Worm (Caenorhabditis elegans) whole organism, young adult: ENCODE results near the gene C09E9.1.

Source experiments
- B0035.1 ChIP-seq: sonication (generic microtip); optimal IDR thresholded peaks from 2 replicates; lab custom pipeline; 2016; ENCODE audit warnings: missing genetic modification characterization, mild to moderate bottlenecking, missing compliant biosample characterization, missing genotype, missing genetic modification reagents
- C06A6.2 ChIP-seq: fragments of 200-800 bp; sonication (Bioruptor generic); conservative IDR thresholded peaks from 2 replicates; pipeline ENCODE4 v1.3.6; 2022; ENCODE audit warnings: missing genetic modification characterization, missing compliant biosample characterization
- F10E7.11 ChIP-seq: sonication (generic microtip); optimal IDR thresholded peaks from 2 replicates; lab custom pipeline; 2017; ENCODE audit warnings: mild to moderate bottlenecking, missing genetic modification characterization, moderate library complexity, missing compliant biosample characterization
- F23B12.7 ChIP-seq: sonication (generic microtip); optimal IDR thresholded peaks from 2 replicates; lab custom pipeline; 2017; ENCODE audit warnings: missing genetic modification characterization, mild to moderate bottlenecking, missing compliant biosample characterization, antibody characterized with exemption, moderate library complexity; ENCODE audit not compliant: insufficient read depth
- F49E8.2 ChIP-seq: sonication (generic microtip); optimal IDR thresholded peaks from 3 replicates; lab custom pipeline; 2017; ENCODE audit warnings: missing genetic modification characterization, mild to moderate bottlenecking, missing compliant biosample characterization, antibody characterized with exemption, moderate library complexity; ENCODE audit not compliant: insufficient read depth
- K11D2.4 ChIP-seq: fragments of 200-800 bp; sonication (Bioruptor generic); IDR thresholded peaks from 2 replicates; pipeline ENCODE4 v1.3.6; 2022; ENCODE audit warnings: missing genetic modification reagents, missing genetic modification characterization, missing compliant biosample characterization
- K12H6.12 ChIP-seq: fragments of 200-800 bp; sonication (Bioruptor generic); optimal IDR thresholded peaks from 2 replicates; lab custom pipeline; 2018; ENCODE audit warnings: mild to moderate bottlenecking, missing genetic modification characterization, missing compliant biosample characterization
- T07F8.4 ChIP-seq: sonication (generic microtip); optimal IDR thresholded peaks from 2 replicates; lab custom pipeline; 2016; ENCODE audit warnings: mild to moderate bottlenecking, missing genetic modification characterization, moderate library complexity, missing compliant biosample characterization
- Y53G8AR.9 ChIP-seq: fragments of 200-800 bp; sonication (Bioruptor generic); conservative IDR thresholded peaks from 2 replicates; pipeline ENCODE4 v1.3.6; 2022; ENCODE audit warnings: missing genetic modification reagents, missing genetic modification characterization, missing compliant biosample characterization
- akir-1 ChIP-seq: fragments of 200-800 bp; sonication (Bioruptor generic); optimal IDR thresholded peaks from 2 replicates; lab custom pipeline; 2018; ENCODE audit warnings: mild to moderate bottlenecking, missing genetic modification characterization, moderate library complexity, missing compliant biosample characterization
- bed-2 ChIP-seq: fragments of 200-800 bp; sonication (Bioruptor generic); IDR thresholded peaks from 2 replicates; pipeline ENCODE4 v1.3.6; 2022; ENCODE audit warnings: missing genetic modification reagents, missing genetic modification characterization, missing compliant biosample characterization
- ceh-40 ChIP-seq: fragments of 200-800 bp; sonication (Bioruptor generic); IDR thresholded peaks from 2 replicates; pipeline ENCODE4 v1.3.6; 2022; ENCODE audit warnings: missing genetic modification characterization, missing compliant biosample characterization
- die-1 ChIP-seq: sonication (generic microtip); optimal IDR thresholded peaks from 2 replicates; lab custom pipeline; 2016; ENCODE audit warnings: missing genotype, mild to moderate bottlenecking, missing genetic modification characterization, missing compliant biosample characterization
- efl-1 ChIP-seq: fragments of 150-350 bp; optimal IDR thresholded peaks from 2 replicates; lab custom pipeline; 2014; ENCODE audit warnings: missing biosample characterization, missing genetic modification reagents, missing genetic modification characterization
- ekl-4 ChIP-seq: fragments of 200-800 bp; sonication (Bioruptor generic); IDR thresholded peaks from 2 replicates; pipeline ENCODE4 v1.3.6; 2022; ENCODE audit warnings: missing genetic modification reagents, missing genetic modification characterization, missing compliant biosample characterization
- ets-4 ChIP-seq: fragments of 200-800 bp; sonication (Bioruptor generic); optimal IDR thresholded peaks from 2 replicates; lab custom pipeline; 2018; ENCODE audit warnings: mild to moderate bottlenecking, missing genetic modification characterization, missing compliant biosample characterization
- hlh-26 ChIP-seq: fragments of 200-800 bp; sonication (Bioruptor generic); conservative IDR thresholded peaks from 2 replicates; pipeline ENCODE4 v1.3.6; 2022; ENCODE audit warnings: missing genetic modification reagents, missing genetic modification characterization, missing compliant biosample characterization
- lin-54 ChIP-seq: fragments of 200-800 bp; sonication (Bioruptor generic); optimal IDR thresholded peaks from 2 replicates; lab custom pipeline; 2018; ENCODE audit warnings: mild to moderate bottlenecking, missing genetic modification characterization, missing compliant biosample characterization
- madf-8 ChIP-seq: fragments of 200-800 bp; sonication (Bioruptor generic); conservative IDR thresholded peaks from 2 replicates; pipeline ENCODE4 v1.3.6; 2022; ENCODE audit warnings: missing genetic modification reagents, missing genetic modification characterization, missing compliant biosample characterization
- nfyb-1 ChIP-seq: fragments of 200-800 bp; sonication (Bioruptor generic); IDR thresholded peaks from 2 replicates; pipeline ENCODE4 v1.3.6; 2022; ENCODE audit warnings: missing genetic modification reagents, missing genetic modification characterization, missing compliant biosample characterization
- pbrm-1 ChIP-seq: fragments of 200-800 bp; sonication (Bioruptor generic); IDR thresholded peaks from 2 replicates; pipeline ENCODE4 v1.3.6; 2022; ENCODE audit warnings: missing genetic modification reagents, missing genetic modification characterization, missing compliant biosample characterization
- rcor-1 ChIP-seq: fragments of 200-800 bp; sonication (Bioruptor generic); IDR thresholded peaks from 2 replicates; pipeline ENCODE4 v1.3.6; 2022; ENCODE audit warnings: missing genetic modification reagents, missing genetic modification characterization, missing compliant biosample characterization
- rpc-1 ChIP-seq, 2 experiments: fragments of 150-350 bp in 1 of 2; sonication (generic microtip) in 1 of 2; optimal IDR thresholded peaks; 2 replicates each; lab custom pipeline; 2014 to 2018; ENCODE audit warnings: missing biosample characterization in 1 of 2, missing genetic modification characterization in 1 of 2, missing genetic modification reagents in 1 of 2, missing genotype in 1 of 2
- sdz-38 ChIP-seq: sonication (generic microtip); optimal IDR thresholded peaks from 2 replicates; lab custom pipeline; 2016; ENCODE audit warnings: missing genotype, missing genetic modification characterization, missing compliant biosample characterization
- snpc-1.1 ChIP-seq: sonication (generic microtip); optimal IDR thresholded peaks from 2 replicates; lab custom pipeline; 2017; ENCODE audit warnings: missing genetic modification characterization, mild to moderate bottlenecking, missing compliant biosample characterization, antibody characterized with exemption, moderate library complexity, missing genotype, missing genetic modification reagents; ENCODE audit not compliant: insufficient read depth
- somi-1 ChIP-seq: fragments of 200-800 bp; sonication (Bioruptor generic); optimal IDR thresholded peaks from 2 replicates; lab custom pipeline; 2018; ENCODE audit warnings: mild to moderate bottlenecking, missing genetic modification characterization, missing compliant biosample characterization
- tbx-9 ChIP-seq: sonication (generic microtip); optimal IDR thresholded peaks from 2 replicates; lab custom pipeline; 2016; ENCODE audit warnings: borderline replicate concordance, missing genetic modification characterization, inconsistent platforms, missing compliant biosample characterization
- tlf-1 ChIP-seq: fragments of 200-800 bp; sonication (Bioruptor generic); optimal IDR thresholded peaks from 2 replicates; lab custom pipeline; 2018; ENCODE audit warnings: mild to moderate bottlenecking, missing genetic modification characterization, missing compliant biosample characterization
- unc-62 ChIP-seq: fragments of 150-350 bp; optimal IDR thresholded peaks from 2 replicates; lab custom pipeline; 2014; ENCODE audit warnings: missing biosample characterization, missing genetic modification reagents, missing genetic modification characterization
- xnd-1 ChIP-seq: sonication (generic microtip); optimal IDR thresholded peaks from 2 replicates; lab custom pipeline; 2016; ENCODE audit warnings: missing genotype, missing genetic modification reagents, missing genetic modification characterization, missing compliant biosample characterization
- ztf-22 ChIP-seq: fragments of 200-800 bp; sonication (Bioruptor generic); optimal IDR thresholded peaks from 2 replicates; lab custom pipeline; 2018; ENCODE audit warnings: mild to moderate bottlenecking, missing genetic modification characterization, moderate library complexity, missing compliant biosample characterization
- ztf-25 ChIP-seq: fragments of 200-800 bp; sonication (Bioruptor generic); IDR thresholded peaks from 2 replicates; pipeline ENCODE4 v1.3.6; 2022; ENCODE audit warnings: missing genetic modification reagents, missing genetic modification characterization, missing compliant biosample characterization
- ztf-3 ChIP-seq: fragments of 200-800 bp; sonication (Bioruptor generic); optimal IDR thresholded peaks from 2 replicates; lab custom pipeline; 2018; ENCODE audit warnings: mild to moderate bottlenecking, missing genetic modification characterization, missing compliant biosample characterization

C09E9.1 gene

DNA sequence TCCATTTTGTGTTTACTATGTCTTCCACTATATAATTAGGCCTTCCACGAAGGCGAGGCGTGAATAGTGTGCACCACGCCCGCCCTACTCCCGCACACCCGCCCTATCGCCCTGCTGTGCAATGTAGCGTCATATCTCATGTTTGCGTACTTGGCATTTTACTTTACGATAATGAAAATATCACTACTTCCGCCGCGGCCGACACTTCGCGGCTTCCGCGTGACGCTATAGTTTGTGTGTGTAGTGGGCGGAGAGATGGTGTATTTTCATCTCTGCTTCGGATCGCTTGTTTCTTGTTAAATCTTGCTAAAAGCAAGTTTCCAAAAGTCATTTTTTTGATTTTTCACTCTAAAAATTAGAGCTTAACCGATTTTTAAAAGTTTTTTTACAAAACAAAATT is 14.2 kb upstream of the C09E9.1 start (continued):
- TF ChIP-seq snpc-1.1 (tag; lab: Kevin White, UChicago) (peak; percentile 91), pbrm-1 (peak; percentile 71; the same call in 1 of the 2 replicates)

DNA sequence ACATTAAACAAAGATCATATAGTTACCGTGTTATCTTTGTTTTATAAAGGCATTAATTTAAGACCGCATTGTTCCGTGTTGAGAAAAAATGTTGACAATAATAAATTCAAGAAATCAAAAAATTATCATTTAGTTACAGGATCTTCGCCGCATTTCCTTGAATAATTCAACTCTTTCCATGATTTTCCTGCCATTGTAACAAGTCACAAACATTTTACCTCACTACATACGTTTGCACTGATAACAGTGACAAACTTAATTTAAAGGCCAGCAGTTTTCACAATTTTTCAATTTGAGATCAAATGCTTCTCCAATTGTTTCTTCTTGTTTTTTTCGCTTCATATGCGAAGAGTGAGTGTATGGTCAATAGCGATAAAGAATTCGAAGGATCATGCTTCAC is 13.6 kb upstream of the C09E9.1 start, which contains the start of gene clec-169:
TSS of gene clec-169 (plus strand) at position 301 of the 400 bp plus-strand sequence.
- TF ChIP-seq tlf-1 (GFP tag; lab: Kevin White, UChicago) (no peak), tbx-9 (no peak), F49E8.2 (no peak), ztf-22 (GFP tag; lab: Kevin White, UChicago) (no peak), ceh-40 (GFP tag; lab: Robert Waterston, UW) (no peak), T07F8.4 (no peak), pbrm-1 (no peak), K11D2.4 (no peak), xnd-1 (tag; lab: Kevin White, UChicago) (no peak), ekl-4 (GFP tag; lab: Robert Waterston, UW) (no peak), bed-2 (no peak)

DNA sequence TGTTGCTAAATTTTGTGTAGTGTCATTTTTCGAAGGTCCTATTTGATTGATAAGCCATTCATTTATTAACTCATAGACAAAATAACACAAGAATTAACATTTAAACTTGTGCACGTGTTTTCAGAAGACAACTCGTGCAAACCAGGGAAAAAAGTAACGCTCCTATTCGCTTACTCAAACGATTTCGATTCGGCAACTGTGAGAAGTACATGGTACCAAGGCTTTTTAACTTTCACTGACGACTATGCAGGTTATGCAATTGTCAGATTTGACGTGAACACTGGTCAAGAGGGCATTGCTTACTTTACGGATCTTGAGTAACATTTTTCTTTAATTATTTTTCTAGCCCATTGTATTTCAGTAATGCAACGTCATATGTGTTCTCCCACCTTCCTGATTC is 12.7 kb upstream of the C09E9.1 start:
- TF ChIP-seq F23B12.7 (tag; lab: Kevin White, UChicago) (no peak), ceh-40 (GFP tag; lab: Robert Waterston, UW) (no peak), madf-8 (GFP tag; lab: Robert Waterston, UW) (no peak), C06A6.2 (GFP tag; lab: Robert Waterston, UW) (no peak), sdz-38 (tag; lab: Kevin White, UChicago) (no peak), Y53G8AR.9 (no peak), ets-4 (GFP tag; lab: Kevin White, UChicago) (no peak), F49E8.2 (no peak), unc-62 (GFP tag; lab: Kevin White, UChicago) (no peak), hlh-26 (GFP tag; lab: Robert Waterston, UW) (no peak), die-1 (no peak), somi-1 (GFP tag; lab: Kevin White, UChicago) (no peak)

DNA sequence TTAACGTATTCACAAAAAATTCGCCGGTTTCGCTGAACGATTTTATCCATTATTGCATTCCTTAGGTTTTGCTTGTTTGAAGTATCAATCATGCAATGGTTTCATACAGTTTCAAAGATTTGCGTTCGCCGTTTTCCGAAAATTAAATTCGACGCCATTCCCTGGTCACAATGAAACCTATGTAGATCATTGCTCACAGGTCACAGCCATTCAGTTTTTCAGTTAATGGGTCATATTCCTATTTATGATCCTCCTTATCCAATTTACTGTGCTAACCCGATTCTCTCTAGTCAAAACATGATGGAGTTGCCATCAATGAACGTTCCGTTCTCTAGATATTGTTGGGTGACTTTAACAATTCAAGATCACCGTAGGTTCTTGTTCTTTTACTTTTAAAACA is 9.7 kb upstream of the C09E9.1 start, which contains the start of gene F38A1.13:
TSS of gene F38A1.13 (plus strand) at position 301 of the 400 bp plus-strand sequence.
- TF ChIP-seq efl-1 (GFP tag; lab: Kevin White, UChicago): no peak
- no peak for TF ChIP-seq xnd-1 (tag; lab: Kevin White, UChicago)
- no peak for TF ChIP-seq rcor-1
- no peak for TF ChIP-seq F10E7.11 (tag; lab: Kevin White, UChicago)
- no peak for TF ChIP-seq lin-54 (GFP tag; lab: Kevin White, UChicago)
- TF ChIP-seq pbrm-1: no peak
- TF ChIP-seq K12H6.12 (tag; lab: Kevin White, UChicago): no peak
- no peak for TF ChIP-seq B0035.1
- TF ChIP-seq ztf-3 (GFP tag; lab: Kevin White, UChicago): no peak
- TF ChIP-seq rpc-1 (optimal IDR thresholded peaks at IDR 0.05; lab: Kevin White, UChicago): no peak
- no peak for TF ChIP-seq rpc-1 (tag; optimal IDR thresholded peaks at IDR 0.05; lab: Kevin White, UChicago)
- TF ChIP-seq akir-1 (GFP tag; lab: Kevin White, UChicago): no peak
- TF ChIP-seq ztf-25 (GFP tag; lab: Robert Waterston, UW): no peak
- no peak for TF ChIP-seq nfyb-1 (GFP tag; lab: Robert Waterston, UW)
